Fruit fly (Drosophila melanogaster) S2 (cell line): ENCODE results near the gene CG42249.

ENCODE experiments used
- CG8478 ChIP-seq: fragments of >200 bp; optimal IDR thresholded peaks from 2 replicates; lab custom pipeline; 2018
- CTCF ChIP-seq, 2 experiments: fragments of >200 bp; optimal IDR thresholded peaks; 2 replicates each; lab custom pipeline; 2018

DNA sequence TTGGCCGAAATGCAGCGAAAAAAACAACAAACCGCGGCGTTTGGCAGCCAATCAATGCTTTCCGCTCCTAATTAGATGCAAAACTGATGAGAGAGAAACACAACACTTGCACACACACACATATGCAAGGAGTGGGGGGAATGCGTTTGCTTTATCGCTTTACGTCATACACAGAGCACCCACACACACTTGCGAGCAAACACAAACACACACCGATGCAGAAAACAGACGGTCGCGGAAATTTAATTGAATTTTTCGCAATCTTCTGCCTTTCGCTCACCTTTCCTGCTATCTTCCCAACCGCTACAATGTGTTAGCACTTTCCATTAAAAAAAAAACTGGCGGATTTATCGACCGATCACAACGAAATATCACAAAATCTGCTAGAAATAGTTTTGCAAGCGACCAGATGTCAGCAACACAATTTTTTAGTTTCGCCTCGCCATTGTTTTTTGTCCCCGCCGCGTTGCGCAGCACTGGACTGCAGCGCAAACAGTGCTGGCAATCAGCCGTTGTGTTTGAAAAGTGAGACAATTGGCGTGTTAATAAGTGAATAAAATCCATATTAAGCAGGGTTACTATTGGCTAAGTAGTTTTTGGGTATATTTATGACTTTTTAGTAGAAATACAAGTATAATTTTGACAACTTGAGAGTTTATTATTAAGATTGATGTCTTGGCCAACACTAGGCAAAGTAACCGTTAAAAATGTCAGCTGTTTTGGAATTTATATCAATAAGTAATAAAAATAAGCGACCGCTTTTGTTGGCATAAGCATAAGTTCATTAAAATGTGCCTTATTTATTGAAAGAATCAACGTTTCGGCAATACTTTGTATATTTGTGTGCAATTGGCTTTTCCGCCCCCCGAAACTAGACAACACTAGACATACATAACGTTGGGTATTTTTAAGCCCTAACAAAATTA is 40.8 kb downstream of the CG42249 start, which contains the start of gene Klp10A:
- TF ChIP-seq CTCF (optimal IDR thresholded peaks at IDR 0.05; lab: Kevin White, UChicago) (no peak), CG8478 (no peak)
